Fruit fly (Drosophila melanogaster) whole organism, adult: ENCODE data around the gene CG7912.

ENCODE experiments used
- CG11617 ChIP-seq: fragments of 200-800 bp; sonication (Bioruptor generic); optimal IDR thresholded peaks from 2 replicates; lab custom pipeline; 2017; ENCODE audit warnings: mild to moderate bottlenecking, missing biosample characterization, missing genetic modification reagents, missing genetic modification characterization
- CG12768 ChIP-seq: fragments of 200-800 bp; sonication (Bioruptor generic); optimal IDR thresholded peaks from 2 replicates; lab custom pipeline; 2017; ENCODE audit warnings: missing biosample characterization, missing genetic modification characterization, mild to moderate bottlenecking, moderate library complexity, missing genetic modification reagents
- CG14711 ChIP-seq: fragments of 200-800 bp; sonication (Bioruptor generic); optimal IDR thresholded peaks from 2 replicates; lab custom pipeline; 2018; ENCODE audit warnings: missing biosample characterization, mild to moderate bottlenecking, missing genetic modification characterization, moderate library complexity
- CG1620 ChIP-seq: fragments of 200-800 bp; sonication (Bioruptor generic); optimal IDR thresholded peaks from 2 replicates; lab custom pipeline; 2016; ENCODE audit warnings: missing biosample characterization, missing genetic modification characterization
- CG33017 ChIP-seq: fragments of 200-800 bp; sonication (Bioruptor generic); optimal IDR thresholded peaks from 2 replicates; lab custom pipeline; 2018; ENCODE audit warnings: missing biosample characterization, mild to moderate bottlenecking, missing genetic modification characterization, moderate library complexity
- CG5204 ChIP-seq: fragments of 200-800 bp; sonication (Bioruptor generic); optimal IDR thresholded peaks from 2 replicates; lab custom pipeline; 2016; ENCODE audit warnings: missing biosample characterization, missing genetic modification characterization
- CG7045 ChIP-seq: fragments of 200-800 bp; sonication (Bioruptor generic); optimal IDR thresholded peaks from 2 replicates; lab custom pipeline; 2017; ENCODE audit warnings: missing biosample characterization, mild to moderate bottlenecking, missing genetic modification characterization
- CG7101 ChIP-seq: fragments of 200-800 bp; sonication (Bioruptor generic); optimal IDR thresholded peaks from 2 replicates; lab custom pipeline; 2018; ENCODE audit warnings: missing biosample characterization, mild to moderate bottlenecking, missing genetic modification characterization, moderate library complexity
- Clk ChIP-seq: fragments of 200-800 bp; sonication (Bioruptor generic); optimal IDR thresholded peaks from 2 replicates; lab custom pipeline; 2017; ENCODE audit warnings: missing biosample characterization, missing genetic modification characterization
- Crg-1 ChIP-seq: fragments of 200-800 bp; sonication (Bioruptor generic); optimal IDR thresholded peaks from 2 replicates; lab custom pipeline; 2016; ENCODE audit warnings: missing biosample characterization, missing genetic modification characterization
- Hr96 ChIP-seq: fragments of 200-800 bp; sonication (Bioruptor generic); optimal IDR thresholded peaks from 2 replicates; lab custom pipeline; 2016; ENCODE audit warnings: missing biosample characterization, missing genetic modification characterization
- Mnt ChIP-seq: fragments of 200-800 bp; sonication (Bioruptor generic); optimal IDR thresholded peaks from 2 replicates; lab custom pipeline; 2016; ENCODE audit warnings: missing biosample characterization, mild to moderate bottlenecking, missing genetic modification characterization
- bab1 ChIP-seq: fragments of 200-800 bp; sonication (Bioruptor generic); optimal IDR thresholded peaks from 3 replicates; lab custom pipeline; 2019; ENCODE audit warnings: missing biosample characterization, mild to moderate bottlenecking, missing genetic modification characterization, moderate library complexity
- cic ChIP-seq: fragments of 200-800 bp; sonication (Bioruptor generic); optimal IDR thresholded peaks from 2 replicates; lab custom pipeline; 2017; ENCODE audit warnings: missing biosample characterization, mild to moderate bottlenecking, missing genetic modification characterization, moderate library complexity
- cnc ChIP-seq, 2 experiments: fragments of >200 bp; optimal IDR thresholded peaks; 2 replicates each; lab custom pipeline; 2017
- kay ChIP-seq: fragments of 200-800 bp; sonication (Bioruptor generic); peaks from one replicate; lab custom pipeline; 2016; ENCODE audit warnings: missing biosample characterization, missing genetic modification characterization, borderline replicate concordance
- ovo ChIP-seq: fragments of 200-800 bp; sonication (Bioruptor generic); optimal IDR thresholded peaks from 2 replicates; lab custom pipeline; 2016; ENCODE audit warnings: missing biosample characterization, missing genetic modification characterization
- pad ChIP-seq: fragments of 200-800 bp; sonication (Bioruptor generic); optimal IDR thresholded peaks from 3 replicates; lab custom pipeline; 2017; ENCODE audit warnings: missing biosample characterization, missing genetic modification characterization, mild to moderate bottlenecking, moderate library complexity, missing genetic modification reagents
- tj ChIP-seq: fragments of 200-800 bp; sonication (Bioruptor generic); optimal IDR thresholded peaks from 3 replicates; lab custom pipeline; 2017; ENCODE audit warnings: missing biosample characterization, mild to moderate bottlenecking, missing genetic modification characterization, moderate library complexity
- toe ChIP-seq: fragments of 200-800 bp; sonication (Bioruptor generic); optimal IDR thresholded peaks from 2 replicates; lab custom pipeline; 2016; ENCODE audit warnings: missing biosample characterization, missing genetic modification characterization

Gene CG7912

dm6 chr3R:30039494-30039893 is 30.5 kb upstream of the CG7912 start, which contains the start of the genes janA, Sry-alpha and Sry-beta:
Gene janA (minus strand): TSS chr3R:30039533.
Gene Sry-alpha (plus strand): TSS chr3R:30039719.
Gene Sry-beta (plus strand): TSS chr3R:30039719.
- TF ChIP-seq CG7045 (GFP tag; lab: Kevin White, UChicago) (no peak), CG5204 (GFP tag; lab: Kevin White, UChicago) (no peak), Crg-1 (GFP tag; lab: Kevin White, UChicago) (peak; percentile 45), CG14711 (tag; lab: Kevin White, UChicago) (peak; percentile 19), ovo (GFP tag; lab: Kevin White, UChicago) (no peak), Hr96 (no peak), bab1 (peak; percentile 65), CG11617 (GFP tag; lab: Kevin White, UChicago) (peak; percentile 20), CG1620 (GFP tag; lab: Kevin White, UChicago) (peak; percentile 45), pad (GFP tag; lab: Kevin White, UChicago) (no peak), cnc (optimal IDR thresholded peaks at IDR 0.05; lab: Kevin White, UChicago) (no peak), tj (GFP tag; lab: Kevin White, UChicago) (no peak), Clk (GFP tag; lab: Kevin White, UChicago) (no peak), CG12768 (GFP tag; lab: Kevin White, UChicago) (no peak), cic (no peak), CG7101 (tag; lab: Kevin White, UChicago) (peak; percentile 0), kay (no peak), toe (GFP tag; lab: Kevin White, UChicago) (no peak), Mnt (GFP tag; lab: Kevin White, UChicago) (peak; percentile 33)

- TF ChIP-seq tj (GFP tag; lab: Kevin White, UChicago) (no peak), cnc (optimal IDR thresholded peaks at IDR 0.05; lab: Kevin White, UChicago) (no peak), CG12768 (GFP tag; lab: Kevin White, UChicago) (no peak), ovo (GFP tag; lab: Kevin White, UChicago) (no peak), bab1 (no peak)
These were observed 29.6 kb upstream of the CG7912 start, which contains the start of gene janB for dm6 chr3R:30038628-30039027. Gene janB (minus strand): TSS chr3R:30038728.

- TF ChIP-seq ovo (GFP tag; lab: Kevin White, UChicago): no peak
- no peak for TF ChIP-seq Clk (GFP tag; lab: Kevin White, UChicago)
- no peak for TF ChIP-seq tj (GFP tag; lab: Kevin White, UChicago)
- no peak for TF ChIP-seq bab1
- TF ChIP-seq Crg-1 (GFP tag; lab: Kevin White, UChicago): no peak
- TF ChIP-seq cic: no peak
- no peak for TF ChIP-seq CG5204 (GFP tag; lab: Kevin White, UChicago)
- no peak for TF ChIP-seq Hr96
- no peak for TF ChIP-seq CG7101 (tag; lab: Kevin White, UChicago)
These were observed 28.6 kb upstream of the CG7912 start, which contains the start of gene ocn for dm6 chr3R:30037630-30038029. Gene ocn (minus strand): TSS chr3R:30037730.

- no peak for TF ChIP-seq kay
- no peak for TF ChIP-seq tj (GFP tag; lab: Kevin White, UChicago)
- TF ChIP-seq cic: no peak
- TF ChIP-seq CG7045 (GFP tag; lab: Kevin White, UChicago): no peak
- no peak for TF ChIP-seq cnc (optimal IDR thresholded peaks at IDR 0.05; lab: Kevin White, UChicago)
- TF ChIP-seq CG5204 (GFP tag; lab: Kevin White, UChicago): no peak
- no peak for TF ChIP-seq CG1620 (GFP tag; lab: Kevin White, UChicago)
- no peak for TF ChIP-seq Clk (GFP tag; lab: Kevin White, UChicago)
- no peak for TF ChIP-seq pad (GFP tag; lab: Kevin White, UChicago)
- TF ChIP-seq Crg-1 (GFP tag; lab: Kevin White, UChicago): no peak
- TF ChIP-seq CG11617 (GFP tag; lab: Kevin White, UChicago): no peak
- TF ChIP-seq CG7101 (tag; lab: Kevin White, UChicago): no peak
- TF ChIP-seq bab1: no peak
- no peak for TF ChIP-seq CG12768 (GFP tag; lab: Kevin White, UChicago)
- no peak for TF ChIP-seq ovo (GFP tag; lab: Kevin White, UChicago)
- no peak for TF ChIP-seq toe (GFP tag; lab: Kevin White, UChicago)
These were observed 27.6 kb upstream of the CG7912 start, which contains the start of gene ZIPIC for dm6 chr3R:30036609-30037008. Gene ZIPIC (minus strand): TSS chr3R:30036870.

- TF ChIP-seq CG11617 (GFP tag; lab: Kevin White, UChicago) (no peak), CG14711 (tag; lab: Kevin White, UChicago) (no peak), CG7045 (GFP tag; lab: Kevin White, UChicago) (no peak), CG33017 (tag; lab: Kevin White, UChicago) (no peak), cic (no peak), CG12768 (GFP tag; lab: Kevin White, UChicago) (no peak), pad (GFP tag; lab: Kevin White, UChicago) (no peak), Clk (GFP tag; lab: Kevin White, UChicago) (no peak), tj (GFP tag; lab: Kevin White, UChicago) (no peak), CG5204 (GFP tag; lab: Kevin White, UChicago) (no peak), bab1 (no peak), toe (GFP tag; lab: Kevin White, UChicago) (no peak), cnc (optimal IDR thresholded peaks at IDR 0.05; lab: Kevin White, UChicago) (no peak), Crg-1 (GFP tag; lab: Kevin White, UChicago) (no peak), Mnt (GFP tag; lab: Kevin White, UChicago) (no peak), CG7101 (tag; lab: Kevin White, UChicago) (no peak)
These were observed 23.3 kb upstream of the CG7912 start for dm6 chr3R:30032281-30032680.

- TF ChIP-seq CG1620 (GFP tag; lab: Kevin White, UChicago): no peak
- no peak for TF ChIP-seq CG33017 (tag; lab: Kevin White, UChicago)
- TF ChIP-seq Mnt (GFP tag; lab: Kevin White, UChicago): no peak
- no peak for TF ChIP-seq toe (GFP tag; lab: Kevin White, UChicago)
- no peak for TF ChIP-seq cnc (optimal IDR thresholded peaks at IDR 0.05; lab: Kevin White, UChicago)
- TF ChIP-seq pad (GFP tag; lab: Kevin White, UChicago): no peak
- TF ChIP-seq tj (GFP tag; lab: Kevin White, UChicago): no peak
- no peak for TF ChIP-seq kay
- TF ChIP-seq CG5204 (GFP tag; lab: Kevin White, UChicago): no peak
- TF ChIP-seq ovo (GFP tag; lab: Kevin White, UChicago): no peak
- TF ChIP-seq bab1: no peak
- no peak for TF ChIP-seq Crg-1 (GFP tag; lab: Kevin White, UChicago)
- no peak for TF ChIP-seq Hr96
These were observed 21.1 kb upstream of the CG7912 start for dm6 chr3R:30030061-30030460.
